Fruit fly (Drosophila melanogaster): ENCODE results near the gene CG13713.

The CG13713 gene

dm6 chr3L:4692177-4693134, 4.9 kb upstream of the CG13713 start, which contains the start of gene RhoGEF64C (continued):
- peak; percentile 44; the same call in 1 of the 3 replicates for TF ChIP-seq otp (GFP tag; IDR thresholded peaks at IDR 0.05)
- no peak for TF ChIP-seq CG11247 (GFP tag; IDR thresholded peaks at IDR 0.05)
- TF ChIP-seq CG34422 (GFP tag; IDR thresholded peaks at IDR 0.05), result 0 out of 3 replicates have a peak, but pooled peaks have one; percentile 28
- peak; percentile 70; the same call in 2 of the 4 replicates for TF ChIP-seq chinmo (GFP tag; IDR thresholded peaks at IDR 0.05; ENCODE audit: partially characterized antibody)
- peak; percentile 21 for TF ChIP-seq nom (GFP tag; optimal IDR thresholded peaks at IDR 0.05)
- no peak for TF ChIP-seq ftz-f1 (GFP tag; optimal IDR thresholded peaks at IDR 0.05)
- TF ChIP-seq Blimp-1 (GFP tag; optimal IDR thresholded peaks at IDR 0.05), result peak; percentile 79
- TF ChIP-seq CG13424 (tag; optimal IDR thresholded peaks at IDR 0.05), result no peak
- no peak for TF ChIP-seq pita (GFP tag; optimal IDR thresholded peaks at IDR 0.05)
- peak; percentile 34 for TF ChIP-seq cg (GFP tag; optimal IDR thresholded peaks at IDR 0.05)
- no peak for TF ChIP-seq CG17186 (GFP tag; optimal IDR thresholded peaks at IDR 0.05)
- TF ChIP-seq Jarid2 (GFP tag; optimal IDR thresholded peaks at IDR 0.05), result peak; percentile 68
- TF ChIP-seq ken (GFP tag; IDR thresholded peaks at IDR 0.05), result no peak
- TF ChIP-seq Trl (optimal IDR thresholded peaks at IDR 0.05), result peak; percentile 50 to 71
- TF ChIP-seq Trl (GFP tag; optimal IDR thresholded peaks at IDR 0.05), result no peak
- no peak for TF ChIP-seq Hmr (GFP tag; optimal IDR thresholded peaks at IDR 0.05)

- no peak for TF ChIP-seq CG3995 (GFP tag; optimal IDR thresholded peaks at IDR 0.05)
- peak in 1 of 2 experiments; percentile 97 for TF ChIP-seq tll (GFP tag; optimal IDR thresholded peaks at IDR 0.05)
- peak; percentile 76 for TF ChIP-seq zen (tag; optimal IDR thresholded peaks at IDR 0.05)
- no peak for TF ChIP-seq ssp (GFP tag; IDR thresholded peaks at IDR 0.05)
- no peak for TF ChIP-seq Rx (GFP tag; IDR thresholded peaks at IDR 0.05)
- peak; percentile 97 for TF ChIP-seq CG15479 (GFP tag; optimal IDR thresholded peaks at IDR 0.05)
- TF ChIP-seq klu (GFP tag; IDR thresholded peaks at IDR 0.05), result no peak
- TF ChIP-seq zfh2 (GFP tag; optimal IDR thresholded peaks at IDR 0.05), result no peak
- no peak for TF ChIP-seq sr (GFP tag; IDR thresholded peaks at IDR 0.05)
- peak; percentile 61 for TF ChIP-seq sens (GFP tag)
- TF ChIP-seq CG31441 (GFP tag; IDR thresholded peaks at IDR 0.05), result no peak
- no peak for TF ChIP-seq her (GFP tag; optimal IDR thresholded peaks at IDR 0.05)
- TF ChIP-seq Poxn (GFP tag; IDR thresholded peaks at IDR 0.05), result no peak
- TF ChIP-seq cad (GFP tag; optimal IDR thresholded peaks at IDR 0.05), result peak; percentile 66
Measured at dm6 chr3L:4694823-4695222, 2.6 kb upstream of the CG13713 start, which contains the start of gene CG15876. CG15876 (minus strand) TSS chr3L:4694845.

dm6 chr3L:4696380-4696779, 1.0 kb upstream of the CG13713 start:
- peak; percentile 96 for TF ChIP-seq CG15479 (GFP tag; optimal IDR thresholded peaks at IDR 0.05)
- TF ChIP-seq CG11456 (GFP tag; IDR thresholded peaks at IDR 0.05), result 0 out of 3 replicates have a peak, but pooled peaks have one; percentile 6
- TF ChIP-seq CG8281 (tag; optimal IDR thresholded peaks at IDR 0.05), result no peak
- TF ChIP-seq CG7987 (GFP tag; optimal IDR thresholded peaks at IDR 0.05), result no peak
- TF ChIP-seq zen (tag; optimal IDR thresholded peaks at IDR 0.05), result peak; percentile 95
- TF ChIP-seq CG10274 (GFP tag; optimal IDR thresholded peaks at IDR 0.05), result no peak
- TF ChIP-seq tll (GFP tag; optimal IDR thresholded peaks at IDR 0.05), result peak in 1 of 2 experiments; percentile 92
- TF ChIP-seq cad (GFP tag; optimal IDR thresholded peaks at IDR 0.05), result peak; percentile 98
- peak; percentile 21 for TF ChIP-seq twi (tag; optimal IDR thresholded peaks at IDR 0.05)

All from whole organism, embryonic.